Fruit fly (Drosophila melanogaster): ENCODE data around the gene CG9853.

- TF ChIP-seq Smox (GFP tag; optimal IDR thresholded peaks at IDR 0.05) (no peak), OdsH (GFP tag; optimal IDR thresholded peaks at IDR 0.05) (no peak), fd59A (GFP tag; optimal IDR thresholded peaks at IDR 0.05) (no peak), CG4318 (GFP tag; optimal IDR thresholded peaks at IDR 0.05) (no peak), CG11294 (GFP tag; IDR thresholded peaks at IDR 0.05) (no peak), CG8632 (GFP tag; optimal IDR thresholded peaks at IDR 0.05) (no peak), CG9139 (GFP tag; optimal IDR thresholded peaks at IDR 0.05) (no peak), Met (GFP tag; optimal IDR thresholded peaks at IDR 0.05) (no peak), fkh (GFP tag; optimal IDR thresholded peaks at IDR 0.05) (no peak), Sox102F (GFP tag; optimal IDR thresholded peaks at IDR 0.05) (no peak), CG11762 (GFP tag; optimal IDR thresholded peaks at IDR 0.05; ENCODE audit: insufficient read depth) (no peak), CG6276 (GFP tag; optimal IDR thresholded peaks at IDR 0.05) (no peak), Eip93F (GFP tag; optimal IDR thresholded peaks at IDR 0.05) (no peak)
Observed at dm6 chr3R:4407325-4407724, 5.5 kb upstream of the CG9853 start.
